Fruit fly (Drosophila melanogaster): ENCODE data around the gene CG12817.

CG12817 gene

dm6 chr3R:10272695-10273094 lies 48.2 kb upstream of the CG12817 start (continued):
- TF ChIP-seq esg (GFP tag; conservative IDR thresholded peaks at IDR 0.05) (no peak), CG8924 (tag; optimal IDR thresholded peaks at IDR 0.05) (no peak), MESR4 (GFP tag; optimal IDR thresholded peaks at IDR 0.05) (no peak), Dip2 (GFP tag; IDR thresholded peaks at IDR 0.05) (no peak), CG9609 (GFP tag; optimal IDR thresholded peaks at IDR 0.05) (no peak), CG4820 (GFP tag; optimal IDR thresholded peaks at IDR 0.05) (no peak), dpn (GFP tag; optimal IDR thresholded peaks at IDR 0.05) (no peak), h (optimal IDR thresholded peaks at IDR 0.05) (no peak), MBD-R2 (GFP tag; IDR thresholded peaks at IDR 0.05) (no peak), Vsx1 (GFP tag; optimal IDR thresholded peaks at IDR 0.05) (no peak), CG11398 (GFP tag; optimal IDR thresholded peaks at IDR 0.05) (no peak), CG14667 (GFP tag; IDR thresholded peaks at IDR 0.05) (no peak), Asciz (GFP tag; optimal IDR thresholded peaks at IDR 0.05) (no peak), en (GFP tag; optimal IDR thresholded peaks at IDR 0.05) (no peak), Sry-δ (GFP tag; optimal IDR thresholded peaks at IDR 0.05) (no peak), Mes4 (GFP tag; optimal IDR thresholded peaks at IDR 0.05) (no peak), CG34376 (GFP tag; optimal IDR thresholded peaks at IDR 0.05) (no peak), eyg (GFP tag; optimal IDR thresholded peaks at IDR 0.05) (peak; percentile 4), fru (optimal IDR thresholded peaks at IDR 0.05) (no peak), ems (GFP tag; optimal IDR thresholded peaks at IDR 0.05) (no peak), aop (GFP tag; IDR thresholded peaks at IDR 0.05) (no peak), CG17186 (GFP tag; optimal IDR thresholded peaks at IDR 0.05) (no peak), pho (GFP tag; optimal IDR thresholded peaks at IDR 0.05) (no peak), exex (tag; optimal IDR thresholded peaks at IDR 0.05) (no peak), Ada2b (GFP tag; IDR thresholded peaks at IDR 0.05) (peak; percentile 51), NfI (GFP tag; optimal IDR thresholded peaks at IDR 0.05) (no peak), grn (GFP tag; optimal IDR thresholded peaks at IDR 0.05) (no peak), Neu2 (GFP tag; optimal IDR thresholded peaks at IDR 0.05; ENCODE audit: borderline replicate concordance) (no peak), CG2120 (GFP tag; optimal IDR thresholded peaks at IDR 0.05) (no peak), tap (tag; optimal IDR thresholded peaks at IDR 0.05) (no peak), bbx (GFP tag; IDR thresholded peaks at IDR 0.05; ENCODE audit: partially characterized antibody) (no peak), Lpt (GFP tag; optimal IDR thresholded peaks at IDR 0.05) (no peak), tll (GFP tag; optimal IDR thresholded peaks at IDR 0.05) (no peak), CG17328 (GFP tag; IDR thresholded peaks at IDR 0.05) (no peak), CG9797 (GFP tag; optimal IDR thresholded peaks at IDR 0.05) (no peak), CG33557 (GFP tag; optimal IDR thresholded peaks at IDR 0.05) (no peak), crp (GFP tag; optimal IDR thresholded peaks at IDR 0.05) (no peak), CG4404 (GFP tag; IDR thresholded peaks at IDR 0.05) (no peak), CG13287 (GFP tag; IDR thresholded peaks at IDR 0.05; ENCODE audit: partially characterized antibody) (no peak), ab (GFP tag; optimal IDR thresholded peaks at IDR 0.05) (no peak), disco-r (GFP tag; optimal IDR thresholded peaks at IDR 0.05) (no peak), tna (GFP tag; IDR thresholded peaks at IDR 0.05; ENCODE audit: partially characterized antibody) (no peak), tup (GFP tag; optimal IDR thresholded peaks at IDR 0.05) (no peak), sna (GFP tag; IDR thresholded peaks at IDR 0.05; ENCODE audit: partially characterized antibody) (no peak), jumu (GFP tag; optimal IDR thresholded peaks at IDR 0.05) (no peak), cas (GFP tag; IDR thresholded peaks at IDR 0.05) (no peak), sima (GFP tag; optimal IDR thresholded peaks at IDR 0.05) (no peak), Antp (GFP tag; optimal IDR thresholded peaks at IDR 0.05) (no peak), CG3281 (GFP tag; optimal IDR thresholded peaks at IDR 0.05) (no peak), Chrac-16 (GFP tag; optimal IDR thresholded peaks at IDR 0.05) (no peak), sqz (GFP tag; optimal IDR thresholded peaks at IDR 0.05) (no peak), run (tag; optimal IDR thresholded peaks at IDR 0.05) (no peak), CG12391 (tag; optimal IDR thresholded peaks at IDR 0.05) (peak; percentile 18)
